Worm (Caenorhabditis elegans) whole organism, mixed stage, embryonic: ENCODE results near the gene K03H1.9.

Experiments
- bed-3 ChIP-seq: fragments of 200-800 bp; sonication (Bioruptor generic); optimal IDR thresholded peaks from 3 replicates; lab custom pipeline; 2018; ENCODE audit warnings: mild to moderate bottlenecking, missing genetic modification characterization, moderate library complexity, missing compliant biosample characterization
- blmp-1 ChIP-seq: fragments of 150-350 bp; optimal IDR thresholded peaks from 2 replicates; lab custom pipeline; 2014; ENCODE audit warnings: missing biosample characterization, missing genetic modification characterization
- ceh-39 ChIP-seq: fragments of 150-350 bp; optimal IDR thresholded peaks from 2 replicates; lab custom pipeline; 2014; ENCODE audit warnings: missing biosample characterization, missing genetic modification characterization
- ceh-43 ChIP-seq: fragments of 200-800 bp; sonication (Bioruptor generic); optimal IDR thresholded peaks from 2 replicates; lab custom pipeline; 2018; ENCODE audit warnings: mild to moderate bottlenecking, missing genetic modification characterization, moderate library complexity, missing compliant biosample characterization
- ceh-83 ChIP-seq: fragments of 200-800 bp; sonication (Bioruptor generic); optimal IDR thresholded peaks from 2 replicates; lab custom pipeline; 2018; ENCODE audit warnings: mild to moderate bottlenecking, missing genetic modification characterization, missing compliant biosample characterization
- cnd-1 ChIP-seq: fragments of 200-800 bp; sonication (Bioruptor generic); optimal IDR thresholded peaks from 2 replicates; lab custom pipeline; 2018; ENCODE audit warnings: mild to moderate bottlenecking, missing genetic modification characterization, missing compliant biosample characterization
- drap-1 ChIP-seq: fragments of 200-800 bp; sonication (Bioruptor generic); optimal IDR thresholded peaks from 3 replicates; lab custom pipeline; 2018; ENCODE audit warnings: mild to moderate bottlenecking, missing genetic modification characterization, missing compliant biosample characterization
- elt-3 ChIP-seq: fragments of 150-350 bp; optimal IDR thresholded peaks from 2 replicates; lab custom pipeline; 2014; ENCODE audit warnings: missing biosample characterization, missing genetic modification characterization
- flh-1 ChIP-seq: fragments of 200-800 bp; sonication (Bioruptor generic); optimal IDR thresholded peaks from 2 replicates; lab custom pipeline; 2018; ENCODE audit warnings: mild to moderate bottlenecking, missing genetic modification characterization, moderate library complexity, missing compliant biosample characterization
- ham-2 ChIP-seq: fragments of 200-800 bp; sonication (Bioruptor generic); optimal IDR thresholded peaks from 2 replicates; lab custom pipeline; 2018; ENCODE audit warnings: mild to moderate bottlenecking, missing genetic modification characterization, missing compliant biosample characterization
- hlh-1 ChIP-seq: fragments of 150-350 bp; optimal IDR thresholded peaks from 2 replicates; lab custom pipeline; 2014; ENCODE audit warnings: missing biosample characterization, missing genetic modification reagents, missing genetic modification characterization
- lin-13 ChIP-seq: fragments of 150-350 bp; optimal IDR thresholded peaks from 2 replicates; lab custom pipeline; 2014; ENCODE audit warnings: missing biosample characterization, missing genetic modification characterization
- lin-32 ChIP-seq: fragments of 200-800 bp; sonication (Bioruptor generic); optimal IDR thresholded peaks from 2 replicates; lab custom pipeline; 2018; ENCODE audit warnings: mild to moderate bottlenecking, missing genetic modification characterization, missing compliant biosample characterization
- lsy-2 ChIP-seq: fragments of 150-350 bp; optimal IDR thresholded peaks from 2 replicates; lab custom pipeline; 2014; ENCODE audit warnings: missing biosample characterization, missing genetic modification characterization
- mab-5 ChIP-seq: fragments of 150-350 bp; optimal IDR thresholded peaks from 2 replicates; lab custom pipeline; 2014; ENCODE audit warnings: missing biosample characterization, missing genetic modification characterization
- mep-1 ChIP-seq: fragments of 150-350 bp; optimal IDR thresholded peaks from 2 replicates; lab custom pipeline; 2017; ENCODE audit warnings: missing biosample characterization, missing genetic modification reagents, missing genetic modification characterization, inconsistent platforms
- mls-2 ChIP-seq: sonication (generic microtip); optimal IDR thresholded peaks from 2 replicates; lab custom pipeline; 2016; ENCODE audit warnings: mild to moderate bottlenecking, missing genetic modification characterization, moderate library complexity, missing compliant biosample characterization
- nhr-12 ChIP-seq: fragments of 150-350 bp; optimal IDR thresholded peaks from 2 replicates; lab custom pipeline; 2014; ENCODE audit warnings: missing biosample characterization, missing genetic modification characterization
- nhr-2 ChIP-seq: fragments of 150-350 bp; optimal IDR thresholded peaks from 2 replicates; lab custom pipeline; 2014; ENCODE audit warnings: missing biosample characterization, missing genetic modification characterization
- nhr-237 ChIP-seq: fragments of 150-350 bp; optimal IDR thresholded peaks from 2 replicates; lab custom pipeline; 2014; ENCODE audit warnings: missing biosample characterization, missing genetic modification characterization
- nhr-28 ChIP-seq: fragments of 150-350 bp; optimal IDR thresholded peaks from 2 replicates; lab custom pipeline; 2014; ENCODE audit warnings: missing biosample characterization, missing genetic modification characterization
- nhr-76 ChIP-seq: sonication (generic microtip); optimal IDR thresholded peaks from 2 replicates; lab custom pipeline; 2017; ENCODE audit warnings: missing biosample characterization, missing genetic modification characterization
- pha-4 ChIP-seq: fragments of 150-350 bp; optimal IDR thresholded peaks from 2 replicates; lab custom pipeline; 2018; ENCODE audit warnings: missing biosample characterization, missing genetic modification reagents, missing genetic modification characterization
- sem-2 ChIP-seq: fragments of 200-800 bp; sonication (Bioruptor generic); optimal IDR thresholded peaks from 2 replicates; lab custom pipeline; 2018; ENCODE audit warnings: mild to moderate bottlenecking, missing genetic modification characterization, missing compliant biosample characterization
- snpc-4 ChIP-seq: fragments of 150-350 bp; optimal IDR thresholded peaks from 2 replicates; lab custom pipeline; 2014; ENCODE audit warnings: missing biosample characterization, missing genetic modification characterization
- sptf-1 ChIP-seq: sonication (generic microtip); optimal IDR thresholded peaks from 2 replicates; lab custom pipeline; 2017; ENCODE audit warnings: mild to moderate bottlenecking, missing genetic modification characterization, moderate library complexity, missing compliant biosample characterization
- tbx-8 ChIP-seq: fragments of 200-800 bp; sonication (Bioruptor generic); optimal IDR thresholded peaks from 2 replicates; lab custom pipeline; 2018; ENCODE audit warnings: mild to moderate bottlenecking, missing genetic modification characterization, moderate library complexity, missing compliant biosample characterization
- unc-120 ChIP-seq: sonication (generic microtip); optimal IDR thresholded peaks from 2 replicates; lab custom pipeline; 2017; ENCODE audit warnings: missing genetic modification characterization, missing compliant biosample characterization; ENCODE audit not compliant: poor library complexity, severe bottlenecking
- unc-39 ChIP-seq: fragments of 150-350 bp; optimal IDR thresholded peaks from 2 replicates; lab custom pipeline; 2014; ENCODE audit warnings: missing biosample characterization, missing genetic modification characterization
- unc-62 ChIP-seq: fragments of 150-350 bp; optimal IDR thresholded peaks from 2 replicates; lab custom pipeline; 2014; ENCODE audit warnings: missing biosample characterization, missing genetic modification reagents, missing genetic modification characterization
- ztf-11 ChIP-seq: fragments of 150-350 bp; optimal IDR thresholded peaks from 2 replicates; lab custom pipeline; 2014; ENCODE audit warnings: missing biosample characterization, missing genetic modification characterization

K03H1.9 gene

ce11 chrIII:9941020-9941674, at the start of gene K03H1.9, which contains the start of gene K03H1.12:
Gene K03H1.9 (minus strand): TSS chrIII:9941490.
Gene K03H1.12 (plus strand): TSS chrIII:9941624.
- TF ChIP-seq tbx-8, result no peak
- TF ChIP-seq ceh-83 (GFP tag; lab: Kevin White, UChicago), result no peak
- TF ChIP-seq unc-39 (tag; lab: Kevin White, UChicago), result no peak
- no peak for TF ChIP-seq cnd-1 (tag; lab: Kevin White, UChicago)
- no peak for TF ChIP-seq pha-4 (tag; lab: Kevin White, UChicago)
- TF ChIP-seq lin-13 (tag; lab: Kevin White, UChicago), result no peak
- no peak for TF ChIP-seq nhr-2 (tag; lab: Kevin White, UChicago)
- no peak for TF ChIP-seq nhr-76 (tag; lab: Kevin White, UChicago)
- TF ChIP-seq nhr-237 (tag; lab: Kevin White, UChicago), result no peak
- TF ChIP-seq lsy-2, result no peak
- no peak for TF ChIP-seq nhr-28 (tag; lab: Kevin White, UChicago)
- TF ChIP-seq nhr-12 (tag; lab: Kevin White, UChicago), result no peak
- TF ChIP-seq sem-2 (GFP tag; lab: Kevin White, UChicago), result no peak
- no peak for TF ChIP-seq flh-1 (GFP tag; lab: Kevin White, UChicago)
- no peak for TF ChIP-seq hlh-1 (tag; lab: Kevin White, UChicago)
- TF ChIP-seq sptf-1 (tag; lab: Kevin White, UChicago), result no peak
- no peak for TF ChIP-seq ham-2 (GFP tag; lab: Kevin White, UChicago)
- no peak for TF ChIP-seq ztf-11
- no peak for TF ChIP-seq bed-3 (GFP tag; lab: Kevin White, UChicago)
- TF ChIP-seq drap-1, result no peak

- TF ChIP-seq mls-2 (tag; lab: Kevin White, UChicago) (no peak), nhr-12 (tag; lab: Kevin White, UChicago) (no peak), elt-3 (no peak), pha-4 (tag; lab: Kevin White, UChicago) (no peak), snpc-4 (tag; lab: Kevin White, UChicago) (no peak), ceh-39 (tag; lab: Kevin White, UChicago) (no peak), ceh-43 (GFP tag; lab: Kevin White, UChicago) (no peak), hlh-1 (tag; lab: Kevin White, UChicago) (no peak), drap-1 (no peak), lin-32 (GFP tag; lab: Kevin White, UChicago) (no peak), mab-5 (tag; lab: Kevin White, UChicago) (no peak), sptf-1 (tag; lab: Kevin White, UChicago) (no peak), unc-120 (no peak), nhr-76 (tag; lab: Kevin White, UChicago) (no peak)
- TF ChIP-seq, all 35 proteins: peak for 0
Measured at ce11 chrIII:9988352-9988751, 47.1 kb upstream of the K03H1.9 start, which contains the start of gene C05B5.1. Gene C05B5.1 (minus strand): TSS chrIII:9988452.

- peak; percentile 81 for TF ChIP-seq unc-62 (GFP tag; lab: Kevin White, UChicago)
- TF ChIP-seq sptf-1 (tag; lab: Kevin White, UChicago), result no peak
- peak; percentile 88 for TF ChIP-seq unc-120
- TF ChIP-seq bed-3 (GFP tag; lab: Kevin White, UChicago), result no peak
- TF ChIP-seq mab-5 (tag; lab: Kevin White, UChicago), result peak; percentile 7
- peak; percentile 92 for TF ChIP-seq hlh-1 (tag; lab: Kevin White, UChicago)
- TF ChIP-seq, all 35 proteins: peak for 4
Measured at ce11 chrIII:9986827-9987429, 45.6 kb upstream of the K03H1.9 start, which contains the start of gene C05B5.12. Gene C05B5.12 (plus strand): TSS chrIII:9987379.

ce11 chrIII:9985542-9985941, 44.3 kb upstream of the K03H1.9 start:
- TF ChIP-seq unc-39 (tag; lab: Kevin White, UChicago) (no peak), ham-2 (GFP tag; lab: Kevin White, UChicago) (no peak)

ce11 chrIII:9984604-9985003, 43.3 kb upstream of the K03H1.9 start:
- TF ChIP-seq elt-3 (no peak), sem-2 (GFP tag; lab: Kevin White, UChicago) (no peak), blmp-1 (tag; lab: Kevin White, UChicago) (no peak), nhr-2 (tag; lab: Kevin White, UChicago) (no peak), ztf-11 (no peak), drap-1 (no peak), ceh-39 (tag; lab: Kevin White, UChicago) (no peak), mep-1 (no peak), nhr-28 (tag; lab: Kevin White, UChicago) (no peak), snpc-4 (tag; lab: Kevin White, UChicago) (no peak), ceh-83 (GFP tag; lab: Kevin White, UChicago) (no peak), flh-1 (GFP tag; lab: Kevin White, UChicago) (no peak), unc-39 (tag; lab: Kevin White, UChicago) (no peak), nhr-12 (tag; lab: Kevin White, UChicago) (no peak), bed-3 (GFP tag; lab: Kevin White, UChicago) (no peak)
- TF ChIP-seq, all 35 proteins: peak for 0
